Fruit fly (Drosophila melanogaster) whole organism, prepupa: Measurements from ENCODE around the gene Cyp4ac2.

Experiments used
- Blimp-1 ChIP-seq: fragments of 200-800 bp; sonication (Bioruptor generic); optimal IDR thresholded peaks from 3 replicates; lab custom pipeline; 2017; ENCODE audit warnings: missing biosample characterization, missing genetic modification characterization, mild to moderate bottlenecking, moderate library complexity, missing genetic modification reagents
- CG10631 ChIP-seq: fragments of 200-800 bp; sonication (Bioruptor generic); optimal IDR thresholded peaks from 2 replicates; lab custom pipeline; 2016; ENCODE audit warnings: missing biosample characterization, missing genetic modification characterization
- CG10669 ChIP-seq: fragments of 200-800 bp; sonication (Bioruptor generic); optimal IDR thresholded peaks from 3 replicates; lab custom pipeline; 2018; ENCODE audit warnings: missing biosample characterization, mild to moderate bottlenecking, missing genetic modification characterization, moderate library complexity
- CG11294 ChIP-seq: fragments of 200-800 bp; sonication (Bioruptor generic); IDR thresholded peaks from 2 replicates; pipeline ENCODE4 v1.3.6; 2022; ENCODE audit warnings: missing biosample characterization, missing genetic modification characterization
- CG11762 ChIP-seq: fragments of 200-800 bp; sonication (Bioruptor generic); optimal IDR thresholded peaks from 3 replicates; lab custom pipeline; 2016; ENCODE audit warnings: missing biosample characterization, missing genetic modification characterization; ENCODE audit not compliant: insufficient read depth
- CG11902 ChIP-seq: fragments of 200-800 bp; sonication (Bioruptor generic); optimal IDR thresholded peaks from 3 replicates; lab custom pipeline; 2016; ENCODE audit warnings: missing biosample characterization, missing genetic modification characterization
- CG15336 ChIP-seq: fragments of 200-800 bp; sonication (Bioruptor generic); IDR thresholded peaks from 2 replicates; pipeline ENCODE4 v1.3.6; 2022; ENCODE audit warnings: missing biosample characterization, missing genetic modification characterization
- CG1621 ChIP-seq: fragments of 200-800 bp; sonication (Bioruptor generic); optimal IDR thresholded peaks from 3 replicates; lab custom pipeline; 2018; ENCODE audit warnings: missing biosample characterization, mild to moderate bottlenecking, missing genetic modification characterization
- CG16779 ChIP-seq: fragments of 200-800 bp; sonication (Bioruptor generic); optimal IDR thresholded peaks from 3 replicates; lab custom pipeline; 2017; ENCODE audit warnings: missing biosample characterization, mild to moderate bottlenecking, missing genetic modification characterization
- CG34406 ChIP-seq: fragments of 200-800 bp; sonication (Bioruptor generic); optimal IDR thresholded peaks from 3 replicates; lab custom pipeline; 2016; ENCODE audit warnings: missing biosample characterization, missing genetic modification characterization
- CG4318 ChIP-seq: fragments of 200-800 bp; sonication (Bioruptor generic); optimal IDR thresholded peaks from 3 replicates; lab custom pipeline; 2017; ENCODE audit warnings: missing biosample characterization, mild to moderate bottlenecking, missing genetic modification characterization
- CG6276 ChIP-seq: fragments of 200-800 bp; sonication (Bioruptor generic); optimal IDR thresholded peaks from 2 replicates; lab custom pipeline; 2017; ENCODE audit warnings: missing biosample characterization, mild to moderate bottlenecking, missing genetic modification characterization
- CG6792 ChIP-seq: fragments of 200-800 bp; sonication (Bioruptor generic); optimal IDR thresholded peaks from 3 replicates; lab custom pipeline; 2016; ENCODE audit warnings: missing biosample characterization, missing genetic modification characterization
- CG6854 ChIP-seq: fragments of 200-800 bp; sonication (Bioruptor generic); optimal IDR thresholded peaks from 2 replicates; lab custom pipeline; 2017; ENCODE audit warnings: missing biosample characterization, mild to moderate bottlenecking, missing genetic modification characterization
- CG7368 ChIP-seq: fragments of 200-800 bp; sonication (Bioruptor generic); optimal IDR thresholded peaks from 3 replicates; lab custom pipeline; 2016; ENCODE audit warnings: missing biosample characterization, missing genetic modification characterization
- CG8319 ChIP-seq: fragments of 200-800 bp; sonication (Bioruptor generic); optimal IDR thresholded peaks from 3 replicates; lab custom pipeline; 2016; ENCODE audit warnings: missing biosample characterization, missing genetic modification characterization
- Eip75B ChIP-seq: fragments of 200-800 bp; sonication (Bioruptor generic); optimal IDR thresholded peaks from 3 replicates; lab custom pipeline; 2016; ENCODE audit warnings: missing biosample characterization, missing genetic modification characterization
- Eip78C ChIP-seq: fragments of 200-800 bp; sonication (Bioruptor generic); peaks from one replicate; lab custom pipeline; 2016; ENCODE audit warnings: missing biosample characterization, missing genetic modification characterization
- Eip93F ChIP-seq: fragments of 200-800 bp; sonication (Bioruptor generic); optimal IDR thresholded peaks from 2 replicates; lab custom pipeline; 2016; ENCODE audit warnings: missing biosample characterization, mild to moderate bottlenecking, missing genetic modification characterization
- Ets21C ChIP-seq: fragments of 200-800 bp; sonication (Bioruptor generic); optimal IDR thresholded peaks from 3 replicates; lab custom pipeline; 2016; ENCODE audit warnings: missing biosample characterization, missing genetic modification characterization
- Ets96B ChIP-seq: fragments of 200-800 bp; optimal IDR thresholded peaks from 2 replicates; lab custom pipeline; 2019; ENCODE audit warnings: missing biosample characterization, mild to moderate bottlenecking, missing genetic modification characterization, moderate library complexity
- Gug ChIP-seq: fragments of 200-800 bp; sonication (Bioruptor generic); IDR thresholded peaks from 2 replicates; pipeline ENCODE4 v1.3.6; 2022; ENCODE audit warnings: missing biosample characterization, missing genetic modification characterization
- Hr38 ChIP-seq: sonication (Bioruptor generic); optimal IDR thresholded peaks from 2 replicates; lab custom pipeline; 2016; ENCODE audit warnings: missing biosample characterization, missing genetic modification characterization
- Hr39 ChIP-seq: fragments of 200-800 bp; sonication (Bioruptor generic); optimal IDR thresholded peaks from 2 replicates; lab custom pipeline; 2016; ENCODE audit warnings: missing biosample characterization, missing genetic modification characterization
- Hr4 ChIP-seq: fragments of 200-800 bp; sonication (Bioruptor generic); optimal IDR thresholded peaks from 3 replicates; lab custom pipeline; 2016; ENCODE audit warnings: missing biosample characterization, missing genetic modification characterization
- OdsH ChIP-seq: fragments of 200-800 bp; sonication (Bioruptor generic); optimal IDR thresholded peaks from 3 replicates; lab custom pipeline; 2016; ENCODE audit warnings: missing biosample characterization, missing genetic modification characterization
- Smox ChIP-seq: fragments of 200-800 bp; sonication (Bioruptor generic); optimal IDR thresholded peaks from 3 replicates; lab custom pipeline; 2016; ENCODE audit warnings: missing biosample characterization, missing genetic modification characterization
- Sox102F ChIP-seq: fragments of 200-800 bp; sonication (Bioruptor generic); optimal IDR thresholded peaks from 2 replicates; lab custom pipeline; 2016; ENCODE audit warnings: missing biosample characterization, mild to moderate bottlenecking, missing genetic modification characterization
- achi ChIP-seq: fragments of 200-800 bp; sonication (Bioruptor generic); optimal IDR thresholded peaks from 3 replicates; lab custom pipeline; 2016; ENCODE audit warnings: missing biosample characterization, missing genetic modification characterization
- cyc ChIP-seq: fragments of 200-800 bp; sonication (Bioruptor generic); optimal IDR thresholded peaks from 3 replicates; lab custom pipeline; 2016; ENCODE audit warnings: missing biosample characterization, missing genetic modification characterization
- dac ChIP-seq: fragments of 200-800 bp; sonication (Bioruptor generic); optimal IDR thresholded peaks from 2 replicates; lab custom pipeline; 2017; ENCODE audit warnings: missing biosample characterization, mild to moderate bottlenecking, missing genetic modification characterization
- dsx ChIP-seq: fragments of 200-800 bp; optimal IDR thresholded peaks from 3 replicates; lab custom pipeline; 2019; ENCODE audit warnings: missing biosample characterization, mild to moderate bottlenecking, missing genetic modification characterization, moderate library complexity; ENCODE audit not compliant: poor library complexity, severe bottlenecking
- eg ChIP-seq: fragments of 200-800 bp; sonication (Bioruptor generic); IDR thresholded peaks from 3 replicates; pipeline ENCODE4 v1.3.6; 2022; ENCODE audit warnings: missing biosample characterization, missing genetic modification characterization
- esn ChIP-seq: fragments of 200-800 bp; sonication (Bioruptor generic); optimal IDR thresholded peaks from 2 replicates; lab custom pipeline; 2016; ENCODE audit warnings: missing biosample characterization, mild to moderate bottlenecking, missing genetic modification characterization, moderate library complexity
- fd59A ChIP-seq: fragments of 200-800 bp; sonication (Bioruptor generic); optimal IDR thresholded peaks from 2 replicates; lab custom pipeline; 2017; ENCODE audit warnings: missing biosample characterization, mild to moderate bottlenecking, missing genetic modification characterization, missing genetic modification reagents
- fd85E ChIP-seq: fragments of 200-800 bp; sonication (Bioruptor generic); optimal IDR thresholded peaks from 3 replicates; lab custom pipeline; 2016; ENCODE audit warnings: missing biosample characterization, missing genetic modification characterization
- fkh ChIP-seq: fragments of 200-800 bp; sonication (Bioruptor generic); optimal IDR thresholded peaks from 3 replicates; lab custom pipeline; 2017; ENCODE audit warnings: missing biosample characterization, mild to moderate bottlenecking, missing genetic modification characterization, moderate library complexity
- lz ChIP-seq: fragments of 200-800 bp; sonication (Bioruptor generic); optimal IDR thresholded peaks from 3 replicates; lab custom pipeline; 2016; ENCODE audit warnings: missing biosample characterization, missing genetic modification characterization
- pdm3 ChIP-seq: fragments of 200-800 bp; sonication (Bioruptor generic); optimal IDR thresholded peaks from 3 replicates; lab custom pipeline; 2016; ENCODE audit warnings: missing biosample characterization, missing genetic modification characterization
- salr ChIP-seq, 2 experiments: fragments of 200-800 bp; sonication (Bioruptor generic); optimal IDR thresholded peaks; 3 replicates each; lab custom pipeline; 2016 to 2018; ENCODE audit warnings: missing biosample characterization in 2 of 2, missing genetic modification characterization in 2 of 2, mild to moderate bottlenecking in 1 of 2
- spab ChIP-seq: fragments of 200-800 bp; sonication (Bioruptor generic); optimal IDR thresholded peaks from 2 replicates; lab custom pipeline; 2017; ENCODE audit warnings: missing biosample characterization, mild to moderate bottlenecking, missing genetic modification characterization, missing genetic modification reagents
- svp ChIP-seq: fragments of 200-800 bp; sonication (Bioruptor generic); peaks from one replicate; lab custom pipeline; 2016; ENCODE audit warnings: missing biosample characterization, missing genetic modification characterization
- topi ChIP-seq: fragments of 200-800 bp; sonication (Bioruptor generic); optimal IDR thresholded peaks from 3 replicates; lab custom pipeline; 2016; ENCODE audit warnings: missing biosample characterization, missing genetic modification characterization
- vri ChIP-seq: fragments of 200-800 bp; sonication (Bioruptor generic); optimal IDR thresholded peaks from 3 replicates; lab custom pipeline; 2016; ENCODE audit warnings: missing biosample characterization, mild to moderate bottlenecking, missing genetic modification characterization

Cyp4ac2 gene

dm6 chr2L:5251150-5251549, 15.0 kb upstream of the Cyp4ac2 start (continued):
- TF ChIP-seq achi (GFP tag; lab: Kevin White, UChicago): no peak
- no peak for TF ChIP-seq Ets96B (tag; lab: Kevin White, UChicago)
- no peak for TF ChIP-seq spab (GFP tag; lab: Kevin White, UChicago)
- no peak for TF ChIP-seq CG10669 (GFP tag; lab: Kevin White, UChicago)
- peak; percentile 54 for TF ChIP-seq Sox102F (GFP tag; lab: Kevin White, UChicago)
- TF ChIP-seq Ets21C (GFP tag; lab: Kevin White, UChicago): no peak
- TF ChIP-seq CG6276 (GFP tag; lab: Kevin White, UChicago): no peak
- TF ChIP-seq, all 60 proteins: peak for 12

- TF ChIP-seq dac (GFP tag; lab: Kevin White, UChicago) (no peak), CG6792 (GFP tag; lab: Kevin White, UChicago) (no peak), CG8319 (GFP tag; lab: Kevin White, UChicago) (no peak), CG10631 (GFP tag; lab: Kevin White, UChicago) (no peak), dsx (GFP tag; lab: Kevin White, UChicago) (no peak), lz (GFP tag; lab: Kevin White, UChicago) (no peak), Ets96B (tag; lab: Kevin White, UChicago) (peak; percentile 29), salr (GFP tag; optimal IDR thresholded peaks at IDR 0.05; lab: Kevin White, UChicago) (no peak), vri (no peak), pdm3 (GFP tag; lab: Kevin White, UChicago) (peak; percentile 5), Eip78C (peak; percentile 53), CG6276 (GFP tag; lab: Kevin White, UChicago) (no peak), CG6854 (no peak), CG11294 (no peak), Sox102F (GFP tag; lab: Kevin White, UChicago) (no peak), svp (GFP tag; lab: Kevin White, UChicago) (peak; percentile 64), CG10669 (GFP tag; lab: Kevin White, UChicago) (no peak), Hr38 (no peak)
These were observed 14.5 kb upstream of the Cyp4ac2 start for dm6 chr2L:5251725-5252124.

dm6 chr2L:5252399-5253030, 13.7 kb upstream of the Cyp4ac2 start:
- TF ChIP-seq fd85E: no peak
- peak; percentile 51 for TF ChIP-seq CG34406 (GFP tag; lab: Kevin White, UChicago)
- peak; percentile 65 for TF ChIP-seq Eip75B (GFP tag; lab: Kevin White, UChicago)
- TF ChIP-seq CG15336 (GFP tag; lab: Robert Waterston, UW): no peak
- peak; percentile 32 for TF ChIP-seq Blimp-1 (GFP tag; lab: Kevin White, UChicago)
- peak; percentile 56 for TF ChIP-seq achi (GFP tag; lab: Kevin White, UChicago)
- peak; percentile 81 for TF ChIP-seq vri
- no peak for TF ChIP-seq Gug (GFP tag; lab: Robert Waterston, UW)
- TF ChIP-seq CG10631 (GFP tag; lab: Kevin White, UChicago): peak; percentile 73
- no peak for TF ChIP-seq CG4318
- TF ChIP-seq Smox: peak; percentile 75
- TF ChIP-seq OdsH (GFP tag; lab: Kevin White, UChicago): peak; percentile 37
- TF ChIP-seq topi (GFP tag; lab: Kevin White, UChicago): peak; percentile 76
- TF ChIP-seq dac (GFP tag; lab: Kevin White, UChicago): no peak
- peak; percentile 74 for TF ChIP-seq Ets96B (tag; lab: Kevin White, UChicago)
- TF ChIP-seq Hr38: no peak
- TF ChIP-seq Hr4: no peak
- TF ChIP-seq Ets21C (GFP tag; lab: Kevin White, UChicago): peak; percentile 61
- no peak for TF ChIP-seq CG11762 (GFP tag; lab: Kevin White, UChicago)
- peak; percentile 43 for TF ChIP-seq Eip93F (GFP tag; lab: Kevin White, UChicago)
- peak; percentile 91 for TF ChIP-seq svp (GFP tag; lab: Kevin White, UChicago)
- TF ChIP-seq CG6854: no peak
- TF ChIP-seq Eip78C: peak; percentile 91
- TF ChIP-seq cyc (GFP tag; lab: Kevin White, UChicago): peak; percentile 55
- TF ChIP-seq fd59A (GFP tag; lab: Kevin White, UChicago): peak; percentile 70
- TF ChIP-seq CG16779: peak; percentile 0
- no peak for TF ChIP-seq CG6276 (GFP tag; lab: Kevin White, UChicago)
- TF ChIP-seq CG7368 (GFP tag; lab: Kevin White, UChicago): peak; percentile 23
- no peak for TF ChIP-seq fkh
- peak; percentile 71 for TF ChIP-seq lz (GFP tag; lab: Kevin White, UChicago)
- no peak for TF ChIP-seq CG11902 (GFP tag; lab: Kevin White, UChicago)
- TF ChIP-seq esn (GFP tag; lab: Kevin White, UChicago): peak; percentile 85
- TF ChIP-seq Hr39: peak; percentile 60
- no peak for TF ChIP-seq CG1621
- peak; percentile 66 for TF ChIP-seq dsx (GFP tag; lab: Kevin White, UChicago)
- no peak for TF ChIP-seq eg (GFP tag; lab: Robert Waterston, UW)
- peak; percentile 52 for TF ChIP-seq spab (GFP tag; lab: Kevin White, UChicago)
